Worm (Caenorhabditis elegans): ENCODE results near the gene C25A8.1.

ce11 chrIV:7012214-7012613 is 1.3 kb downstream of the C25A8.1 start:
- TF ChIP-seq ceh-82 (tag; optimal IDR thresholded peaks at IDR 0.05), result no peak
- TF ChIP-seq ztf-11 (tag; optimal IDR thresholded peaks at IDR 0.05), result no peak
- no peak for TF ChIP-seq ama-1 (optimal IDR thresholded peaks at IDR 0.05)
- no peak for TF ChIP-seq skn-1 (tag; optimal IDR thresholded peaks at IDR 0.05)
- no peak for TF ChIP-seq sma-3 (GFP tag; optimal IDR thresholded peaks at IDR 0.05)
- TF ChIP-seq sem-4 (tag; optimal IDR thresholded peaks at IDR 0.05), result no peak
- no peak for TF ChIP-seq lin-13 (GFP tag; optimal IDR thresholded peaks at IDR 0.05)
- TF ChIP-seq mdl-1 (tag; optimal IDR thresholded peaks at IDR 0.05), result no peak
- TF ChIP-seq alr-1 (tag; optimal IDR thresholded peaks at IDR 0.05), result no peak
- no peak for TF ChIP-seq mab-5 (tag; optimal IDR thresholded peaks at IDR 0.05)
- no peak for TF ChIP-seq nhr-12 (tag; optimal IDR thresholded peaks at IDR 0.05)
- no peak for TF ChIP-seq unc-39 (tag; optimal IDR thresholded peaks at IDR 0.05)
- no peak for TF ChIP-seq aly-2 (tag; optimal IDR thresholded peaks at IDR 0.05)
- no peak for TF ChIP-seq nhr-237 (tag; optimal IDR thresholded peaks at IDR 0.05)
